Fruit fly (Drosophila melanogaster) whole organism, wandering third instar larva: Measurements from ENCODE around the gene mus101.

Experiments
- Abd-B ChIP-seq: fragments of >200 bp; optimal IDR thresholded peaks from 2 replicates; lab custom pipeline; 2017; ENCODE audit warnings: missing biosample characterization, missing genetic modification characterization
- Dfd ChIP-seq: fragments of >200 bp; optimal IDR thresholded peaks from 2 replicates; lab custom pipeline; 2017; ENCODE audit warnings: missing biosample characterization, missing genetic modification characterization
- GATAd ChIP-seq: sonication (Bioruptor generic); optimal IDR thresholded peaks from 2 replicates; lab custom pipeline; 2016; ENCODE audit warnings: missing biosample characterization, missing genetic modification characterization
- HLH106 ChIP-seq: fragments of 200-800 bp; optimal IDR thresholded peaks from 3 replicates; lab custom pipeline; 2019; ENCODE audit warnings: missing biosample characterization, mild to moderate bottlenecking, missing genetic modification characterization, moderate library complexity
- Hnf4 ChIP-seq: fragments of 200-800 bp; sonication (Bioruptor generic); optimal IDR thresholded peaks from 2 replicates; lab custom pipeline; 2016; ENCODE audit warnings: missing biosample characterization, mild to moderate bottlenecking, missing genetic modification characterization
- Hr78 ChIP-seq: fragments of >200 bp; optimal IDR thresholded peaks from 2 replicates; lab custom pipeline; 2017; ENCODE audit warnings: missing biosample characterization, missing genetic modification characterization
- Hr83 ChIP-seq: fragments of 200-300 bp; sonication (Bioruptor generic); optimal IDR thresholded peaks from 2 replicates; lab custom pipeline; 2016; ENCODE audit warnings: missing biosample characterization, mild to moderate bottlenecking, missing genetic modification characterization, moderate library complexity; ENCODE audit not compliant: poor library complexity, severe bottlenecking
- Jra ChIP-seq: sonication (Bioruptor generic); optimal IDR thresholded peaks from 2 replicates; lab custom pipeline; 2016; ENCODE audit warnings: missing biosample characterization, missing genetic modification characterization
- Mio ChIP-seq: sonication (Bioruptor generic); optimal IDR thresholded peaks from 2 replicates; lab custom pipeline; 2016; ENCODE audit warnings: missing biosample characterization, missing genetic modification characterization
- Myc ChIP-seq: fragments of >200 bp; optimal IDR thresholded peaks from 2 replicates; lab custom pipeline; 2017
- N ChIP-seq: fragments of >200 bp; optimal IDR thresholded peaks from 2 replicates; lab custom pipeline; 2018; ENCODE audit warnings: missing biosample characterization, missing external identifiers, missing genetic modification characterization
- OdsH ChIP-seq: fragments of 200-800 bp; sonication (Bioruptor generic); optimal IDR thresholded peaks from 2 replicates; lab custom pipeline; 2016; ENCODE audit warnings: missing biosample characterization, mild to moderate bottlenecking, missing genetic modification characterization
- Rel ChIP-seq, 2 experiments: fragments of 200-800 bp; sonication (Bioruptor generic) in 1 of 2; optimal IDR thresholded peaks; 2 replicates in 1 of 2; 3 replicates in 1 of 2; lab custom pipeline; 2016 to 2019; ENCODE audit warnings: mild to moderate bottlenecking in 2 of 2, missing biosample characterization in 2 of 2, missing genetic modification characterization in 2 of 2, moderate library complexity in 1 of 2
- Sp1 ChIP-seq: fragments of 200-800 bp; sonication (Bioruptor generic); optimal IDR thresholded peaks from 3 replicates; lab custom pipeline; 2019; ENCODE audit warnings: missing biosample characterization, mild to moderate bottlenecking, missing genetic modification characterization, moderate library complexity
- Vsx2 ChIP-seq: fragments of 200-300, 225-300 bp; sonication (Bioruptor generic); optimal IDR thresholded peaks from 2 replicates; lab custom pipeline; 2018; ENCODE audit warnings: missing biosample characterization, missing genetic modification characterization; ENCODE audit not compliant: partially characterized antibody
- br ChIP-seq: fragments of 200-800 bp; sonication (Bioruptor generic); optimal IDR thresholded peaks from 2 replicates; lab custom pipeline; 2016; ENCODE audit warnings: missing biosample characterization, missing genetic modification characterization
- dl ChIP-seq, 2 experiments: fragments of 175-275, 200-275 bp in 1 of 2; fragments of 200-275 bp in 1 of 2; sonication (Bioruptor generic); optimal IDR thresholded peaks; lab custom pipeline; 2018; ENCODE audit warnings: mild to moderate bottlenecking in 2 of 2, missing biosample characterization in 2 of 2, missing genetic modification characterization in 2 of 2, moderate library complexity in 2 of 2; ENCODE audit not compliant: partially characterized antibody in 2 of 2, insufficient read depth in 1 of 2
- dsf ChIP-seq: sonication (Bioruptor generic); optimal IDR thresholded peaks from 2 replicates; lab custom pipeline; 2016; ENCODE audit warnings: missing biosample characterization, missing genetic modification characterization, borderline replicate concordance
- foxo ChIP-seq, 2 experiments: fragments of 200-800 bp; sonication (Bioruptor generic); optimal IDR thresholded peaks; 2 replicates in 1 of 2; 3 replicates in 1 of 2; lab custom pipeline; 2016 to 2017; ENCODE audit warnings: missing biosample characterization in 2 of 2, missing genetic modification characterization in 2 of 2
- fru ChIP-seq: fragments of 200-800 bp; sonication (Bioruptor generic); optimal IDR thresholded peaks from 3 replicates; lab custom pipeline; 2016; ENCODE audit warnings: missing biosample characterization, mild to moderate bottlenecking, missing genetic modification characterization
- h ChIP-seq: fragments of 200-800 bp; sonication (Bioruptor generic); optimal IDR thresholded peaks from 3 replicates; lab custom pipeline; 2016; ENCODE audit warnings: missing biosample characterization, mild to moderate bottlenecking, missing genetic modification characterization
- jim ChIP-seq: fragments of 175-275, 200-325 bp; sonication (Bioruptor generic); optimal IDR thresholded peaks from 2 replicates; lab custom pipeline; 2016; ENCODE audit warnings: missing biosample characterization, mild to moderate bottlenecking, missing genetic modification characterization
- lola ChIP-seq: fragments of >200 bp; optimal IDR thresholded peaks from 2 replicates; lab custom pipeline; 2017; ENCODE audit warnings: missing biosample characterization, missing genetic modification characterization
- pan ChIP-seq: fragments of >200 bp; optimal IDR thresholded peaks from 2 replicates; lab custom pipeline; 2017
- psq ChIP-seq: fragments of 200-800 bp; sonication (Bioruptor generic); optimal IDR thresholded peaks from 3 replicates; lab custom pipeline; 2017; ENCODE audit warnings: missing biosample characterization, mild to moderate bottlenecking, missing genetic modification characterization, moderate library complexity
- rgr ChIP-seq: fragments of 200-800 bp; sonication (Bioruptor generic); optimal IDR thresholded peaks from 3 replicates; lab custom pipeline; 2016; ENCODE audit warnings: missing biosample characterization, mild to moderate bottlenecking, missing genetic modification characterization
- sage ChIP-seq: fragments of 200-800 bp; sonication (Bioruptor generic); optimal IDR thresholded peaks from 2 replicates; lab custom pipeline; 2016; ENCODE audit warnings: missing biosample characterization, mild to moderate bottlenecking, missing genetic modification characterization
- sv ChIP-seq: fragments of 200-800 bp; sonication (Bioruptor generic); optimal IDR thresholded peaks from 3 replicates; lab custom pipeline; 2016; ENCODE audit warnings: missing biosample characterization, missing genetic modification characterization
- tai ChIP-seq: sonication (Bioruptor generic); optimal IDR thresholded peaks from 2 replicates; lab custom pipeline; 2016; ENCODE audit warnings: missing biosample characterization, missing genetic modification characterization
- usp ChIP-seq: fragments of >200 bp; optimal IDR thresholded peaks from 2 replicates; lab custom pipeline; 2017; ENCODE audit warnings: missing biosample characterization, missing genetic modification characterization

mus101 gene

dm6 chrX:13679565-13679964 lies 42.5 kb upstream of the mus101 start (continued):
- TF ChIP-seq Dfd (GFP tag; lab: Kevin White, UChicago) (no peak), Hnf4 (peak; percentile 62)

dm6 chrX:13680262-13680661 lies 41.8 kb upstream of the mus101 start, which contains the start of gene CG12177:
CG12177 (minus strand) TSS chrX:13680500.
- TF ChIP-seq br, result no peak
- TF ChIP-seq Hr78 (GFP tag; lab: Kevin White, UChicago), result no peak
- TF ChIP-seq psq (GFP tag; lab: Kevin White, UChicago), result no peak
- no peak for TF ChIP-seq tai (GFP tag; lab: Kevin White, UChicago)
- no peak for TF ChIP-seq GATAd (GFP tag; lab: Kevin White, UChicago)
- no peak for TF ChIP-seq dl (GFP tag; optimal IDR thresholded peaks at IDR 0.05; lab: Kevin White, UChicago; ENCODE audit: insufficient read depth in 1 of 2, partially characterized antibody in 2 of 2)
- TF ChIP-seq OdsH (GFP tag; lab: Kevin White, UChicago), result no peak
- no peak for TF ChIP-seq Rel (GFP tag; optimal IDR thresholded peaks at IDR 0.05; lab: Kevin White, UChicago)
- TF ChIP-seq Rel (tag; optimal IDR thresholded peaks at IDR 0.05; lab: Kevin White, UChicago), result no peak
- TF ChIP-seq jim (GFP tag; lab: Kevin White, UChicago), result no peak
- TF ChIP-seq fru (GFP tag; lab: Kevin White, UChicago), result no peak

- TF ChIP-seq pan (lab: Kevin White, UChicago) (no peak), HLH106 (tag; lab: Kevin White, UChicago) (no peak), rgr (GFP tag; lab: Kevin White, UChicago) (no peak), usp (GFP tag; lab: Kevin White, UChicago) (no peak), OdsH (GFP tag; lab: Kevin White, UChicago) (no peak), sv (no peak), lola (GFP tag; lab: Kevin White, UChicago) (no peak), tai (GFP tag; lab: Kevin White, UChicago) (no peak), Hr78 (GFP tag; lab: Kevin White, UChicago) (no peak), foxo (GFP tag; optimal IDR thresholded peaks at IDR 0.05; lab: Kevin White, UChicago) (no peak), Vsx2 (no peak)
Measured at dm6 chrX:13681906-13682305, 40.1 kb upstream of the mus101 start.

dm6 chrX:13682652-13683051 lies 39.4 kb upstream of the mus101 start, which contains the start of gene CG11158:
CG11158 (plus strand) TSS chrX:13682952.
- no peak for TF ChIP-seq Sp1 (GFP tag; lab: Kevin White, UChicago)

- TF ChIP-seq Vsx2 (no peak), h (GFP tag; lab: Kevin White, UChicago) (no peak), Abd-B (GFP tag; lab: Kevin White, UChicago) (no peak), Hr78 (GFP tag; lab: Kevin White, UChicago) (no peak), br (no peak), Myc (lab: Kevin White, UChicago) (no peak), dsf (GFP tag; lab: Kevin White, UChicago) (no peak), Jra (GFP tag; lab: Kevin White, UChicago) (no peak), N (GFP tag; lab: Kevin White, UChicago) (no peak), Mio (no peak), GATAd (GFP tag; lab: Kevin White, UChicago) (no peak), Hr83 (no peak), sage (GFP tag; lab: Kevin White, UChicago) (no peak)
Measured at dm6 chrX:13691992-13692391, 30.1 kb upstream of the mus101 start, which contains the start of gene Nna1. Nna1 (plus strand) TSS chrX:13692292.

- no peak for TF ChIP-seq usp (GFP tag; lab: Kevin White, UChicago)
- TF ChIP-seq rgr (GFP tag; lab: Kevin White, UChicago), result peak; percentile 10
- TF ChIP-seq foxo (GFP tag; optimal IDR thresholded peaks at IDR 0.05; lab: Kevin White, UChicago), result no peak
- TF ChIP-seq sv, result no peak
- no peak for TF ChIP-seq N (GFP tag; lab: Kevin White, UChicago)
Measured at dm6 chrX:13698717-13699427, 23.2 kb upstream of the mus101 start.
